Worm (Caenorhabditis elegans) whole organism, L4 larva: ENCODE data around the gene Y53F4B.36.

ENCODE experiments used
- F37D6.2 ChIP-seq: sonication (generic microtip); optimal IDR thresholded peaks from 2 replicates; lab custom pipeline; 2016; ENCODE audit warnings: mild to moderate bottlenecking, missing genetic modification characterization, missing compliant biosample characterization
- T26A8.4 ChIP-seq: fragments of 200-800 bp; sonication (Bioruptor generic); IDR thresholded peaks from 2 replicates; pipeline ENCODE4 v1.3.6; 2022; ENCODE audit warnings: missing genetic modification characterization, missing compliant biosample characterization
- ZK337.2 ChIP-seq: fragments of 200-800 bp; sonication (Bioruptor generic); IDR thresholded peaks from 2 replicates; pipeline ENCODE4 v1.3.6; 2022; ENCODE audit warnings: missing genetic modification reagents, missing genetic modification characterization, missing compliant biosample characterization
- aha-1 ChIP-seq: fragments of 150-350 bp; peaks from one replicate; lab custom pipeline; 2014; ENCODE audit warnings: missing biosample characterization, missing genetic modification characterization
- ama-1 ChIP-seq: fragments of 150-350 bp; optimal IDR thresholded peaks from 2 replicates; lab custom pipeline; 2014; ENCODE audit warnings: inconsistent platforms, mixed read lengths
- ctbp-1 ChIP-seq: fragments of 200-800 bp; sonication (Bioruptor generic); IDR thresholded peaks from 2 replicates; pipeline ENCODE4 v1.3.6; 2022; ENCODE audit warnings: missing genetic modification reagents, missing genetic modification characterization, missing compliant biosample characterization
- daf-16 ChIP-seq, 3 experiments: sonication (generic microtip); optimal IDR thresholded peaks; 2 replicates each; lab custom pipeline; 2016 to 2017; ENCODE audit warnings: missing genetic modification characterization in 3 of 3, missing genetic modification reagents in 3 of 3, mild to moderate bottlenecking in 2 of 3, missing compliant biosample characterization in 2 of 3, missing biosample characterization in 1 of 3, moderate library complexity in 1 of 3
- dmd-6 ChIP-seq: fragments of 200-800 bp; sonication (Bioruptor generic); IDR thresholded peaks from 2 replicates; pipeline ENCODE4 v1.3.6; 2022; ENCODE audit warnings: missing genetic modification reagents, missing genetic modification characterization, missing compliant biosample characterization
- dmd-9 ChIP-seq: fragments of 200-800 bp; sonication (Bioruptor generic); IDR thresholded peaks from 2 replicates; pipeline ENCODE4 v1.3.6; 2022; ENCODE audit warnings: missing genetic modification reagents, missing genetic modification characterization, missing compliant biosample characterization
- dpl-1 ChIP-seq: fragments of 150-350 bp; optimal IDR thresholded peaks from 2 replicates; lab custom pipeline; 2014; ENCODE audit warnings: missing biosample characterization, missing genetic modification reagents, missing genetic modification characterization
- dve-1 ChIP-seq: sonication (generic microtip); optimal IDR thresholded peaks from 2 replicates; lab custom pipeline; 2017; ENCODE audit warnings: antibody characterized with exemption, mild to moderate bottlenecking, missing genetic modification characterization, missing compliant biosample characterization; ENCODE audit not compliant: insufficient read depth
- hlh-11 ChIP-seq: fragments of 200-800 bp; sonication (Bioruptor generic); optimal IDR thresholded peaks from 2 replicates; lab custom pipeline; 2018; ENCODE audit warnings: mild to moderate bottlenecking, missing genetic modification characterization, missing compliant biosample characterization
- hlh-30 ChIP-seq: sonication (generic microtip); optimal IDR thresholded peaks from 2 replicates; lab custom pipeline; 2017; ENCODE audit warnings: antibody characterized with exemption, mild to moderate bottlenecking, missing genetic modification characterization, missing compliant biosample characterization; ENCODE audit not compliant: insufficient read depth
- hmg-1.1 ChIP-seq: fragments of 200-800 bp; sonication (Bioruptor generic); IDR thresholded peaks from 2 replicates; pipeline ENCODE4 v1.3.6; 2022; ENCODE audit warnings: missing genetic modification reagents, missing genetic modification characterization, missing compliant biosample characterization
- lin-1 ChIP-seq: fragments of 200-800 bp; sonication (Bioruptor generic); IDR thresholded peaks from 2 replicates; pipeline ENCODE4 v1.3.6; 2022; ENCODE audit warnings: missing genetic modification reagents, missing genetic modification characterization, missing compliant biosample characterization
- lin-29 ChIP-seq: fragments of 200-800 bp; sonication (Bioruptor generic); IDR thresholded peaks from 2 replicates; pipeline ENCODE4 v1.3.6; 2022; ENCODE audit warnings: missing genetic modification reagents, missing genetic modification characterization, missing compliant biosample characterization
- lin-38 ChIP-seq: fragments of 200-800 bp; sonication (Bioruptor generic); IDR thresholded peaks from 2 replicates; pipeline ENCODE4 v1.3.6; 2022; ENCODE audit warnings: missing genetic modification reagents, missing genetic modification characterization, missing compliant biosample characterization
- lir-3 ChIP-seq: sonication (generic microtip); optimal IDR thresholded peaks from 2 replicates; lab custom pipeline; 2016; ENCODE audit warnings: mild to moderate bottlenecking, missing genetic modification characterization, missing compliant biosample characterization
- lsy-2 ChIP-seq, 2 experiments: fragments of 150-350 bp in 1 of 2; sonication (generic microtip) in 1 of 2; optimal IDR thresholded peaks; 2 replicates each; lab custom pipeline; 2014 to 2017; ENCODE audit warnings: missing biosample characterization in 2 of 2, missing genetic modification characterization in 2 of 2
- mdl-1 ChIP-seq, 2 experiments: fragments of 150-350 bp in 1 of 2; sonication (generic microtip) in 1 of 2; optimal IDR thresholded peaks; 2 replicates each; lab custom pipeline; 2014 to 2017; ENCODE audit warnings: missing biosample characterization in 2 of 2, missing genetic modification characterization in 2 of 2
- mdt-29 ChIP-seq: fragments of 200-800 bp; sonication (Bioruptor generic); IDR thresholded peaks from 2 replicates; pipeline ENCODE4 v1.3.6; 2022; ENCODE audit warnings: missing genetic modification reagents, missing genetic modification characterization, missing compliant biosample characterization
- mep-1 ChIP-seq: fragments of 150-350 bp; sonication (generic microtip); optimal IDR thresholded peaks from 3 replicates; lab custom pipeline; 2014; ENCODE audit warnings: missing biosample characterization, missing genetic modification characterization
- mes-2 ChIP-seq: sonication (generic microtip); optimal IDR thresholded peaks from 2 replicates; lab custom pipeline; 2016; ENCODE audit warnings: missing genotype, mild to moderate bottlenecking, missing genetic modification characterization, missing compliant biosample characterization; ENCODE audit not compliant: poor library complexity, severe bottlenecking
- mxl-2 ChIP-seq: fragments of 200-800 bp; sonication (Bioruptor generic); conservative IDR thresholded peaks from 2 replicates; pipeline ENCODE4 v1.3.6; 2022; ENCODE audit warnings: missing genetic modification reagents, missing genetic modification characterization, missing compliant biosample characterization
- mxl-3 ChIP-seq: fragments of 200-800 bp; sonication (Bioruptor generic); optimal IDR thresholded peaks from 2 replicates; lab custom pipeline; 2018; ENCODE audit warnings: mild to moderate bottlenecking, missing genetic modification characterization, missing compliant biosample characterization
- nhr-11 ChIP-seq: fragments of 150-350 bp; optimal IDR thresholded peaks from 2 replicates; lab custom pipeline; 2014; ENCODE audit warnings: missing biosample characterization, missing genetic modification characterization
- nhr-25 ChIP-seq: sonication (generic microtip); optimal IDR thresholded peaks from 2 replicates; lab custom pipeline; 2017; ENCODE audit warnings: missing genetic modification characterization, mild to moderate bottlenecking, missing compliant biosample characterization, antibody characterized with exemption, moderate library complexity, borderline replicate concordance; ENCODE audit not compliant: insufficient read depth
- nhr-28 ChIP-seq: fragments of 150-350 bp; optimal IDR thresholded peaks from 2 replicates; lab custom pipeline; 2014; ENCODE audit warnings: missing biosample characterization, missing genetic modification characterization
- nhr-41 ChIP-seq: fragments of 200-800 bp; sonication (Bioruptor generic); IDR thresholded peaks from 2 replicates; pipeline ENCODE4 v1.3.6; 2022; ENCODE audit warnings: missing genetic modification reagents, missing genetic modification characterization, missing compliant biosample characterization
- nhr-42 ChIP-seq: fragments of 200-800 bp; sonication (Bioruptor generic); IDR thresholded peaks from 2 replicates; pipeline ENCODE4 v1.3.6; 2022; ENCODE audit warnings: missing genetic modification characterization, missing compliant biosample characterization
- nhr-48 ChIP-seq: sonication (generic microtip); optimal IDR thresholded peaks from 2 replicates; lab custom pipeline; 2016; ENCODE audit warnings: mild to moderate bottlenecking, missing genetic modification characterization, missing compliant biosample characterization
- nhr-6 ChIP-seq: fragments of 150-350 bp; optimal IDR thresholded peaks from 2 replicates; lab custom pipeline; 2014; ENCODE audit warnings: missing biosample characterization, missing genetic modification characterization
- nhr-77 ChIP-seq: fragments of 150-350 bp; optimal IDR thresholded peaks from 2 replicates; lab custom pipeline; 2014; ENCODE audit warnings: missing biosample characterization, missing genetic modification characterization
- rbr-2 ChIP-seq: sonication (generic microtip); optimal IDR thresholded peaks from 2 replicates; lab custom pipeline; 2016; ENCODE audit warnings: missing genotype, missing genetic modification characterization, missing compliant biosample characterization
- tra-1 ChIP-seq: fragments of 200-800 bp; sonication (Bioruptor generic); IDR thresholded peaks from 2 replicates; pipeline ENCODE4 v1.3.6; 2022; ENCODE audit warnings: missing genetic modification reagents, missing genetic modification characterization, missing compliant biosample characterization
- unc-62 ChIP-seq, 3 experiments: fragments of 150-350 bp in 1 of 3; sonication (generic microtip); optimal IDR thresholded peaks in 2 of 3; peaks in 1 of 3; 1 replicate in 1 of 3; 2 replicates in 2 of 3; lab custom pipeline; 2014 to 2017; ENCODE audit warnings: missing biosample characterization in 3 of 3, missing genetic modification characterization in 3 of 3, missing genetic modification reagents in 3 of 3, missing genotype in 1 of 3
- zag-1 ChIP-seq: fragments of 150-350 bp; optimal IDR thresholded peaks from 2 replicates; lab custom pipeline; 2014; ENCODE audit warnings: missing biosample characterization, missing genetic modification characterization
- zfp-3 ChIP-seq: fragments of 200-800 bp; sonication (Bioruptor generic); conservative IDR thresholded peaks from 2 replicates; pipeline ENCODE4 v1.3.6; 2022; ENCODE audit warnings: missing genetic modification reagents, missing genetic modification characterization, missing compliant biosample characterization
- zip-11 ChIP-seq: fragments of 200-800 bp; sonication (Bioruptor generic); IDR thresholded peaks from 2 replicates; pipeline ENCODE4 v1.3.6; 2022; ENCODE audit warnings: missing genetic modification characterization, missing compliant biosample characterization

Y53F4B.36 gene

ce11 chrII:15204069-15204850 lies 28.5 kb downstream of the Y53F4B.36 start:
- TF ChIP-seq dmd-6 (GFP tag; lab: Robert Waterston, UW) (peak; percentile 13; the same call in 1 of the 2 replicates), rbr-2 (tag; lab: Kevin White, UChicago) (no peak), unc-62 (GFP tag; optimal IDR thresholded peaks at IDR 0.05 in 1 of 2; lab: Kevin White, UChicago) (peak in 1 of 2 experiments; percentile 67), unc-62 (tag; optimal IDR thresholded peaks at IDR 0.05; lab: Kevin White, UChicago) (no peak)

- TF ChIP-seq nhr-28 (tag; lab: Kevin White, UChicago) (peak; percentile 54), nhr-6 (tag; lab: Kevin White, UChicago) (peak; percentile 34), hlh-30 (tag; lab: Kevin White, UChicago) (peak; percentile 93), mxl-3 (peak; percentile 55), nhr-77 (tag; lab: Kevin White, UChicago) (peak; percentile 84), nhr-48 (peak; percentile 73), T26A8.4 (GFP tag; lab: Robert Waterston, UW) (0 out of 2 replicates have a peak, but pooled peaks have one; percentile 31), ctbp-1 (GFP tag; lab: Robert Waterston, UW) (peak; percentile 52; the same call in 1 of the 2 replicates), nhr-41 (no peak), lin-1 (GFP tag; lab: Robert Waterston, UW) (peak; percentile 57; the same call in 1 of the 2 replicates), F37D6.2 (tag; lab: Kevin White, UChicago) (no peak), nhr-11 (tag; lab: Kevin White, UChicago) (peak; percentile 37), dpl-1 (GFP tag; lab: Kevin White, UChicago) (peak; percentile 22), hlh-11 (tag; lab: Kevin White, UChicago) (peak; percentile 84), lin-29 (peak; percentile 68), lir-3 (tag; lab: Kevin White, UChicago) (no peak), unc-62 (GFP tag; optimal IDR thresholded peaks at IDR 0.05 in 1 of 2; lab: Kevin White, UChicago) (peak in 1 of 2 experiments; percentile 88), unc-62 (tag; optimal IDR thresholded peaks at IDR 0.05; lab: Kevin White, UChicago) (no peak), zfp-3 (GFP tag; lab: Robert Waterston, UW) (no peak), ama-1 (lab: Kevin White, UChicago) (peak; percentile 14), tra-1 (0 out of 2 replicates have a peak, but pooled peaks have one; percentile 34), lsy-2 (tag; optimal IDR thresholded peaks at IDR 0.05; lab: Kevin White, UChicago) (peak in 1 of 2 experiments; percentile 73), mxl-2 (0 out of 2 replicates have a peak, but pooled peaks have one; percentile 45), dve-1 (tag; lab: Kevin White, UChicago) (peak; percentile 47), mdl-1 (tag; optimal IDR thresholded peaks at IDR 0.05; lab: Kevin White, UChicago) (peak; percentile 15 to 89), zip-11 (GFP tag; lab: Robert Waterston, UW) (no peak), daf-16 (GFP tag; optimal IDR thresholded peaks at IDR 0.05; lab: Kevin White, UChicago) (peak in 1 of 2 experiments; percentile 84), daf-16 (tag; optimal IDR thresholded peaks at IDR 0.05; lab: Kevin White, UChicago) (no peak), dmd-6 (GFP tag; lab: Robert Waterston, UW) (peak; percentile 68), hmg-1.1 (GFP tag; lab: Robert Waterston, UW) (no peak), ZK337.2 (GFP tag; lab: Robert Waterston, UW) (no peak), mep-1 (tag; lab: Kevin White, UChicago) (peak; percentile 65), nhr-25 (tag; lab: Kevin White, UChicago) (peak; percentile 10), mes-2 (tag; lab: Kevin White, UChicago) (peak; percentile 5)
Observed at ce11 chrII:15205346-15205745, 29.6 kb downstream of the Y53F4B.36 start.

- TF ChIP-seq zag-1 (tag; lab: Kevin White, UChicago) (no peak), dmd-9 (GFP tag; lab: Robert Waterston, UW) (no peak), mdt-29 (GFP tag; lab: Robert Waterston, UW) (no peak), tra-1 (0 out of 2 replicates have a peak, but pooled peaks have one; percentile 17), aha-1 (peak; percentile 3), nhr-42 (GFP tag; lab: Robert Waterston, UW) (0 out of 2 replicates have a peak, but pooled peaks have one; percentile 45), hlh-30 (tag; lab: Kevin White, UChicago) (peak; percentile 41), nhr-77 (tag; lab: Kevin White, UChicago) (no peak), lin-38 (GFP tag; lab: Robert Waterston, UW) (peak; percentile 57)
- TF ChIP-seq, all 104 proteins: peak for 5
Observed at ce11 chrII:15206234-15206633, 30.5 kb downstream of the Y53F4B.36 start.
